Worm (Caenorhabditis elegans): ENCODE results near the gene Y41D4A.4.

Y41D4A.4 gene

ce11 chrIV:1710535-1710934 is 35.3 kb upstream of the Y41D4A.4 start:
- TF ChIP-seq tbx-37 (GFP tag; conservative IDR thresholded peaks at IDR 0.05) = no peak
- no peak for TF ChIP-seq flt-1 (GFP tag; IDR thresholded peaks at IDR 0.05)
- no peak for TF ChIP-seq ceh-36 (tag; optimal IDR thresholded peaks at IDR 0.05)
- TF ChIP-seq hmg-4 (GFP tag; optimal IDR thresholded peaks at IDR 0.05) = no peak
- no peak for TF ChIP-seq F13C5.2 (tag; optimal IDR thresholded peaks at IDR 0.05)
- no peak for TF ChIP-seq ets-7 (tag; optimal IDR thresholded peaks at IDR 0.05)
- TF ChIP-seq tra-4 (tag; optimal IDR thresholded peaks at IDR 0.05) = no peak
- no peak for TF ChIP-seq hmbx-1 (tag; optimal IDR thresholded peaks at IDR 0.05)

DNA sequence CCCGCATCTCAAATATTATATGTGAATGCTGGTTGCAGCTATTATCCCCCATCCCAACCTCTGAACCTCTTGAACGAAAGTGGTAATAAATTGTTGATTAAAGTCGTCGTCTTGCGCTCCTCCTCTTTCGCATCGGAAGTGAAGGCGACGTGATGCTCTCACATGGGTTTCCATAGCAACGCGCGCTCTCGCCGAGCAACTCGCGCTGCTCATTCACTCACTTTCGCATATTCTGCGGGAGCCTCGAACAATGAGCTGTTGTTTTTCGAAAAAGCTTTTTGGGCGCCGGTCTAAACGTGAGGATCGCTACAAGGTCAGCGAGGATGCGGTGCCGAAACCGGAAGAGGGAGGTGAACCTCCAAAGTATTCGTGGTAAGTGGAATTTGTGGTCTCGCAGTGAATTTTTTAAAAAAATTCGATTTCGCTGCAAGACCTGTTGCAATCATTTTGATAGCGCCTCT is 34.7 kb upstream of the Y41D4A.4 start, which contains the start of gene rpi-2:
rpi-2 (plus strand) TSS at position 234 of the 461 bp plus-strand sequence.
- TF ChIP-seq flt-1 (GFP tag; IDR thresholded peaks at IDR 0.05) = no peak
- no peak for TF ChIP-seq ceh-13 (GFP tag; optimal IDR thresholded peaks at IDR 0.05)
- TF ChIP-seq ets-7 (tag; optimal IDR thresholded peaks at IDR 0.05) = peak; percentile 41
- TF ChIP-seq B0310.2 (tag; optimal IDR thresholded peaks at IDR 0.05) = no peak
- TF ChIP-seq ama-1 (optimal IDR thresholded peaks at IDR 0.05) = no peak
- TF ChIP-seq scrt-1 (GFP tag; IDR thresholded peaks at IDR 0.05) = 0 out of 2 replicates have a peak, but pooled peaks have one; percentile 40

DNA sequence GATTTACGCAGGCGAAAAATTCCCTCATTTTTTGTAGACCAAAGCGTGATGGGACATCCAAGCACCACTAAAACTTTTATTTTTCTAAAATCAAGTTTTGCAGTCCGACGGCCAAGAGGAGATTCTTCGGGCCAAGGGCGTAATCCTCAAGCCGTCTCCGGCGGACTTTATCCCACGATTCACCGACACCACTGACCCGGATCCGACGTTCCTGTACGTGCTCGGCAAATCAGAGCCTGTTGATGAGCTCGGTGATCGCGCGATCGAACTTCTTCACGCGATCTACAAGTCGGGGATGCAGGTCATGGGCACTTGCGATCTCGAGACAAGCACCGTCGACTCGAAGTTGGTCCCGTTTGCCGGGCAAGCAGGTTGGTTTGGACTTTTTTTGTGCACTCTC is 32.2 kb upstream of the Y41D4A.4 start:
- no peak for TF ChIP-seq ama-1 (optimal IDR thresholded peaks at IDR 0.05)
- no peak for TF ChIP-seq sea-1 (GFP tag; conservative IDR thresholded peaks at IDR 0.05)
- no peak for TF ChIP-seq ceh-13 (GFP tag; optimal IDR thresholded peaks at IDR 0.05)

- no peak for TF ChIP-seq hmbx-1 (tag; optimal IDR thresholded peaks at IDR 0.05)
- no peak for TF ChIP-seq aly-1 (tag; optimal IDR thresholded peaks at IDR 0.05)
- TF ChIP-seq ceh-36 (tag; optimal IDR thresholded peaks at IDR 0.05) = no peak
Measured at ce11 chrIV:1715705-1716104, 30.1 kb upstream of the Y41D4A.4 start.

DNA sequence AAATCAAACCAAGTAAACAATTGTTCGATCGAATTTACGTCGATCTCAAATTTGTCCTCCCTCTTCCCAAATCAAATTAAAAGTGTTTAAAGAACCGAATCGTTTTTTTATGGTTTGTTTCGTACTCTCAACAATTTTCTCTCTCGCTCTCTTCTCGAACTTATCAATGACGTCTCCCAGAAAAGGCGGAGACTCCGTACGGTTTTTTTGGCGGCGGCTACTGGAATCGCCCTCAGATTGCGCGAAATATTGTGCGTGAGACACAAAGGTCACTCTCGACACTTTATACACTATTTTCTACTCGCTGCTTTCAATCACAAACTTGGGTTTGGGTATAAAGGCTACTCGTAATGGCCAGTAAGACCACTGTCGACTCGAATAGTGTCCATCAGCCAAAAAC is 25.3 kb upstream of the Y41D4A.4 start, which contains the start of gene epic-2:
epic-2 (plus strand) TSS at position 317 of the 400 bp plus-strand sequence.
- TF ChIP-seq tbx-37 (GFP tag; conservative IDR thresholded peaks at IDR 0.05) = no peak
- TF ChIP-seq scrt-1 (GFP tag; IDR thresholded peaks at IDR 0.05) = no peak
- TF ChIP-seq ceh-13 (GFP tag; optimal IDR thresholded peaks at IDR 0.05) = no peak
- no peak for TF ChIP-seq B0310.2 (tag; optimal IDR thresholded peaks at IDR 0.05)
- no peak for TF ChIP-seq ets-7 (tag; optimal IDR thresholded peaks at IDR 0.05)
- no peak for TF ChIP-seq pes-1 (GFP tag; IDR thresholded peaks at IDR 0.05)
- TF ChIP-seq hmbx-1 (tag; optimal IDR thresholded peaks at IDR 0.05) = no peak
- no peak for TF ChIP-seq tra-4 (tag; optimal IDR thresholded peaks at IDR 0.05)
- TF ChIP-seq F13C5.2 (tag; optimal IDR thresholded peaks at IDR 0.05) = no peak
- TF ChIP-seq hnd-1 (tag; optimal IDR thresholded peaks at IDR 0.05) = no peak
- TF ChIP-seq ceh-36 (tag; optimal IDR thresholded peaks at IDR 0.05) = no peak
- TF ChIP-seq sea-1 (GFP tag; conservative IDR thresholded peaks at IDR 0.05) = no peak
- no peak for TF ChIP-seq tbx-11 (GFP tag; IDR thresholded peaks at IDR 0.05)

ce11 chrIV:1721610-1722009 is 24.2 kb upstream of the Y41D4A.4 start:
- TF ChIP-seq flt-1 (GFP tag; IDR thresholded peaks at IDR 0.05) = peak; percentile 43; the same call in 1 of the 2 replicates
- no peak for TF ChIP-seq pes-1 (GFP tag; IDR thresholded peaks at IDR 0.05)
- TF ChIP-seq tbx-37 (GFP tag; conservative IDR thresholded peaks at IDR 0.05) = no peak

DNA sequence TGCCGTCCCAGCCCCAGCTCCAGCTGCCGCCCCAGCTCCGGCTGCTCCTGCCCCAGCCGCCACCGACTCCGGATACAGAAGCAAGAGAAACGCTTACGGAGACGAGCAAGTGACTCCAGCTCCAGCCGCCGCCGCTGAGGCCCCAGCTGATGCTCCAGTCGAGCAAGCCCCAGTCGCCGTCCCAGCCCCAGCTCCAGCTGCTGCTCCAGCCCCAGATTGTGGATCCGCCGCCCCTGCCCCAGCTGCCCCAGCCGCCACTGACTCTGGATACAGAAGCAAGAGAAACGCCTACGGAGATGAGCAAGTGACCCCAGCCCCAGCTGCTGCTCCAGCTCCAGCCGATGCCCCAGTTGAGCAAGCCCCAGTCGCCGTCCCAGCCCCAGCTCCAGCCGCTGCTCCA is 23.3 kb upstream of the Y41D4A.4 start:
- TF ChIP-seq pes-1 (GFP tag; IDR thresholded peaks at IDR 0.05) = peak; percentile 48; the same call in 1 of the 2 replicates

- no peak for TF ChIP-seq tbx-37 (GFP tag; conservative IDR thresholded peaks at IDR 0.05)
- no peak for TF ChIP-seq ama-1 (optimal IDR thresholded peaks at IDR 0.05)
- TF ChIP-seq hnd-1 (tag; optimal IDR thresholded peaks at IDR 0.05) = no peak
- TF ChIP-seq ets-7 (tag; optimal IDR thresholded peaks at IDR 0.05) = no peak
- no peak for TF ChIP-seq aly-1 (tag; optimal IDR thresholded peaks at IDR 0.05)
Measured at ce11 chrIV:1722953-1723352, 22.8 kb upstream of the Y41D4A.4 start.

- TF ChIP-seq tbx-37 (GFP tag; conservative IDR thresholded peaks at IDR 0.05) (no peak), ceh-36 (tag; optimal IDR thresholded peaks at IDR 0.05) (no peak), aly-1 (tag; optimal IDR thresholded peaks at IDR 0.05) (no peak), sea-1 (GFP tag; conservative IDR thresholded peaks at IDR 0.05) (no peak), scrt-1 (GFP tag; IDR thresholded peaks at IDR 0.05) (no peak), tbx-11 (GFP tag; IDR thresholded peaks at IDR 0.05) (no peak), ets-7 (tag; optimal IDR thresholded peaks at IDR 0.05) (no peak), tra-4 (tag; optimal IDR thresholded peaks at IDR 0.05) (no peak), ceh-13 (GFP tag; optimal IDR thresholded peaks at IDR 0.05) (no peak), pes-1 (GFP tag; IDR thresholded peaks at IDR 0.05) (no peak), hmbx-1 (tag; optimal IDR thresholded peaks at IDR 0.05) (no peak), F13C5.2 (tag; optimal IDR thresholded peaks at IDR 0.05) (no peak), hmg-4 (GFP tag; optimal IDR thresholded peaks at IDR 0.05) (no peak), B0310.2 (tag; optimal IDR thresholded peaks at IDR 0.05) (no peak)
Measured at ce11 chrIV:1724283-1724682, 21.5 kb upstream of the Y41D4A.4 start, which contains the start of gene epic-3. Gene epic-3, minus strand, starts transcription at chrIV:1724383.
